Worm (Caenorhabditis elegans): ENCODE data around the gene F53C11.5.

F53C11.5 gene

ce11 chrV:13756359-13757091 is 30.8 kb upstream of the F53C11.5 start, which contains the start of gene F20G2.2:
Gene F20G2.2 (minus strand): TSS chrV:13756409.
- TF ChIP-seq tra-4 (tag; optimal IDR thresholded peaks at IDR 0.05), result no peak
- no peak for TF ChIP-seq aly-1 (tag; optimal IDR thresholded peaks at IDR 0.05)
- no peak for TF ChIP-seq ceh-36 (tag; optimal IDR thresholded peaks at IDR 0.05)
- TF ChIP-seq hnd-1 (tag; optimal IDR thresholded peaks at IDR 0.05), result no peak
- no peak for TF ChIP-seq sea-1 (GFP tag; conservative IDR thresholded peaks at IDR 0.05)
- no peak for TF ChIP-seq ets-7 (tag; optimal IDR thresholded peaks at IDR 0.05)
- TF ChIP-seq tbx-11 (GFP tag; IDR thresholded peaks at IDR 0.05), result no peak
- no peak for TF ChIP-seq ama-1 (optimal IDR thresholded peaks at IDR 0.05)

- no peak for TF ChIP-seq B0310.2 (tag; optimal IDR thresholded peaks at IDR 0.05)
- TF ChIP-seq scrt-1 (GFP tag; IDR thresholded peaks at IDR 0.05), result no peak
- TF ChIP-seq hmbx-1 (tag; optimal IDR thresholded peaks at IDR 0.05), result no peak
- no peak for TF ChIP-seq hmg-4 (GFP tag; optimal IDR thresholded peaks at IDR 0.05)
- TF ChIP-seq ets-7 (tag; optimal IDR thresholded peaks at IDR 0.05), result no peak
- no peak for TF ChIP-seq tra-4 (tag; optimal IDR thresholded peaks at IDR 0.05)
- TF ChIP-seq hnd-1 (tag; optimal IDR thresholded peaks at IDR 0.05), result no peak
- TF ChIP-seq tbx-11 (GFP tag; IDR thresholded peaks at IDR 0.05), result no peak
- no peak for TF ChIP-seq flt-1 (GFP tag; IDR thresholded peaks at IDR 0.05)
- no peak for TF ChIP-seq ama-1 (optimal IDR thresholded peaks at IDR 0.05)
- TF ChIP-seq ceh-13 (GFP tag; optimal IDR thresholded peaks at IDR 0.05), result no peak
- TF ChIP-seq tbx-37 (GFP tag; conservative IDR thresholded peaks at IDR 0.05), result no peak
These were observed 30.0 kb upstream of the F53C11.5 start for ce11 chrV:13757349-13757748.

ce11 chrV:13762426-13763127 is 24.8 kb upstream of the F53C11.5 start, which contains the start of gene F20G2.6:
Gene F20G2.6 (plus strand): TSS chrV:13763077.
- no peak for TF ChIP-seq B0310.2 (tag; optimal IDR thresholded peaks at IDR 0.05)
- no peak for TF ChIP-seq hmg-4 (GFP tag; optimal IDR thresholded peaks at IDR 0.05)
- TF ChIP-seq tbx-37 (GFP tag; conservative IDR thresholded peaks at IDR 0.05), result no peak
- TF ChIP-seq F13C5.2 (tag; optimal IDR thresholded peaks at IDR 0.05), result no peak
- TF ChIP-seq tra-4 (tag; optimal IDR thresholded peaks at IDR 0.05), result no peak
- TF ChIP-seq tbx-11 (GFP tag; IDR thresholded peaks at IDR 0.05), result no peak
- no peak for TF ChIP-seq hmbx-1 (tag; optimal IDR thresholded peaks at IDR 0.05)
- TF ChIP-seq aly-1 (tag; optimal IDR thresholded peaks at IDR 0.05), result no peak
- no peak for TF ChIP-seq pes-1 (GFP tag; IDR thresholded peaks at IDR 0.05)
- TF ChIP-seq ceh-13 (GFP tag; optimal IDR thresholded peaks at IDR 0.05), result no peak
- no peak for TF ChIP-seq ama-1 (optimal IDR thresholded peaks at IDR 0.05)
- no peak for TF ChIP-seq sea-1 (GFP tag; conservative IDR thresholded peaks at IDR 0.05)
- no peak for TF ChIP-seq ceh-36 (tag; optimal IDR thresholded peaks at IDR 0.05)
- TF ChIP-seq hnd-1 (tag; optimal IDR thresholded peaks at IDR 0.05), result no peak
- no peak for TF ChIP-seq scrt-1 (GFP tag; IDR thresholded peaks at IDR 0.05)
- no peak for TF ChIP-seq flt-1 (GFP tag; IDR thresholded peaks at IDR 0.05)
- TF ChIP-seq ets-7 (tag; optimal IDR thresholded peaks at IDR 0.05), result no peak

- TF ChIP-seq tra-4 (tag; optimal IDR thresholded peaks at IDR 0.05) (no peak), sea-1 (GFP tag; conservative IDR thresholded peaks at IDR 0.05) (no peak), F13C5.2 (tag; optimal IDR thresholded peaks at IDR 0.05) (no peak), ceh-36 (tag; optimal IDR thresholded peaks at IDR 0.05) (no peak), tbx-37 (GFP tag; conservative IDR thresholded peaks at IDR 0.05) (no peak), scrt-1 (GFP tag; IDR thresholded peaks at IDR 0.05) (no peak), ama-1 (optimal IDR thresholded peaks at IDR 0.05) (no peak), ceh-13 (GFP tag; optimal IDR thresholded peaks at IDR 0.05) (no peak), hnd-1 (tag; optimal IDR thresholded peaks at IDR 0.05) (no peak), hmbx-1 (tag; optimal IDR thresholded peaks at IDR 0.05) (no peak), flt-1 (GFP tag; IDR thresholded peaks at IDR 0.05) (no peak)
These were observed 23.6 kb upstream of the F53C11.5 start for ce11 chrV:13763723-13764122.

- TF ChIP-seq ceh-13 (GFP tag; optimal IDR thresholded peaks at IDR 0.05) (no peak), sea-1 (GFP tag; conservative IDR thresholded peaks at IDR 0.05) (no peak), scrt-1 (GFP tag; IDR thresholded peaks at IDR 0.05) (no peak), hmbx-1 (tag; optimal IDR thresholded peaks at IDR 0.05) (no peak), F13C5.2 (tag; optimal IDR thresholded peaks at IDR 0.05) (no peak), pes-1 (GFP tag; IDR thresholded peaks at IDR 0.05) (no peak), tra-4 (tag; optimal IDR thresholded peaks at IDR 0.05) (no peak), aly-1 (tag; optimal IDR thresholded peaks at IDR 0.05) (no peak), hnd-1 (tag; optimal IDR thresholded peaks at IDR 0.05) (no peak), tbx-11 (GFP tag; IDR thresholded peaks at IDR 0.05) (no peak), tbx-37 (GFP tag; conservative IDR thresholded peaks at IDR 0.05) (no peak), ets-7 (tag; optimal IDR thresholded peaks at IDR 0.05) (no peak), ama-1 (optimal IDR thresholded peaks at IDR 0.05) (no peak), hmg-4 (GFP tag; optimal IDR thresholded peaks at IDR 0.05) (no peak)
These were observed 19.0 kb upstream of the F53C11.5 start, which contains the start of gene F20G2.3 for ce11 chrV:13768388-13768787. Gene F20G2.3 (minus strand): TSS chrV:13768488.

- TF ChIP-seq tbx-37 (GFP tag; conservative IDR thresholded peaks at IDR 0.05), result no peak
- TF ChIP-seq F13C5.2 (tag; optimal IDR thresholded peaks at IDR 0.05), result no peak
- TF ChIP-seq aly-1 (tag; optimal IDR thresholded peaks at IDR 0.05), result no peak
- no peak for TF ChIP-seq tbx-11 (GFP tag; IDR thresholded peaks at IDR 0.05)
- TF ChIP-seq tra-4 (tag; optimal IDR thresholded peaks at IDR 0.05), result no peak
- no peak for TF ChIP-seq sea-1 (GFP tag; conservative IDR thresholded peaks at IDR 0.05)
- no peak for TF ChIP-seq ceh-13 (GFP tag; optimal IDR thresholded peaks at IDR 0.05)
- TF ChIP-seq pes-1 (GFP tag; IDR thresholded peaks at IDR 0.05), result no peak
- no peak for TF ChIP-seq flt-1 (GFP tag; IDR thresholded peaks at IDR 0.05)
- no peak for TF ChIP-seq hnd-1 (tag; optimal IDR thresholded peaks at IDR 0.05)
- TF ChIP-seq ceh-36 (tag; optimal IDR thresholded peaks at IDR 0.05), result no peak
- no peak for TF ChIP-seq ama-1 (optimal IDR thresholded peaks at IDR 0.05)
- no peak for TF ChIP-seq B0310.2 (tag; optimal IDR thresholded peaks at IDR 0.05)
These were observed 18.4 kb upstream of the F53C11.5 start, which contains the start of gene nas-24 for ce11 chrV:13768941-13769436. Gene nas-24 (plus strand): TSS chrV:13769386.

All from whole organism, early embryonic.